Fruit fly (Drosophila melanogaster) whole organism, embryonic: ENCODE data around the gene Max.

Experiments
- BtbVII ChIP-seq: fragments of 200-800 bp; sonication (Bioruptor generic); optimal IDR thresholded peaks from 3 replicates; lab custom pipeline; 2017; ENCODE audit warnings: missing biosample characterization, mild to moderate bottlenecking, missing genetic modification characterization
- CG11723 ChIP-seq: fragments of 200-800 bp; sonication (Bioruptor generic); optimal IDR thresholded peaks from 2 replicates; lab custom pipeline; 2017; ENCODE audit warnings: missing biosample characterization, mild to moderate bottlenecking, missing genetic modification characterization
- CG12071 ChIP-seq: fragments of 200-800 bp; sonication (Bioruptor generic); optimal IDR thresholded peaks from 3 replicates; lab custom pipeline; 2018; ENCODE audit warnings: missing biosample characterization, mild to moderate bottlenecking, missing genetic modification characterization
- CG14710 ChIP-seq: fragments of 200-800 bp; sonication (Bioruptor generic); optimal IDR thresholded peaks from 3 replicates; lab custom pipeline; 2019; ENCODE audit warnings: missing biosample characterization, mild to moderate bottlenecking, missing genetic modification characterization, moderate library complexity
- CG16863 ChIP-seq: fragments of 200-800 bp; sonication (Bioruptor generic); optimal IDR thresholded peaks from 3 replicates; lab custom pipeline; 2016; ENCODE audit warnings: missing biosample characterization, missing genetic modification characterization
- CG17186 ChIP-seq: fragments of 200-800 bp; sonication (Bioruptor generic); optimal IDR thresholded peaks from 3 replicates; lab custom pipeline; 2017; ENCODE audit warnings: missing biosample characterization, missing genetic modification reagents, missing genetic modification characterization
- CG17802 ChIP-seq: fragments of 200-800 bp; sonication (Bioruptor generic); optimal IDR thresholded peaks from 2 replicates; lab custom pipeline; 2018; ENCODE audit warnings: missing biosample characterization, mild to moderate bottlenecking, missing genetic modification characterization, moderate library complexity
- CG17912 ChIP-seq: fragments of 200-800 bp; sonication (Bioruptor generic); optimal IDR thresholded peaks from 2 replicates; lab custom pipeline; 2018; ENCODE audit warnings: missing biosample characterization, mild to moderate bottlenecking, missing genetic modification characterization
- CG18262 ChIP-seq: fragments of 200-800 bp; optimal IDR thresholded peaks from 3 replicates; lab custom pipeline; 2019; ENCODE audit warnings: missing biosample characterization, mild to moderate bottlenecking, missing genetic modification characterization, moderate library complexity
- CG1832 ChIP-seq: fragments of 200-800 bp; sonication (Bioruptor generic); optimal IDR thresholded peaks from 2 replicates; lab custom pipeline; 2017; ENCODE audit warnings: missing biosample characterization, mild to moderate bottlenecking, missing genetic modification characterization, inconsistent platforms
- CG2202 ChIP-seq: fragments of 200-800 bp; sonication (Bioruptor generic); optimal IDR thresholded peaks from 2 replicates; lab custom pipeline; 2018; ENCODE audit warnings: missing biosample characterization, mild to moderate bottlenecking, missing genetic modification characterization
- CG3065 ChIP-seq: fragments of 200-800 bp; sonication (Bioruptor generic); optimal IDR thresholded peaks from 2 replicates; lab custom pipeline; 2016; ENCODE audit warnings: missing biosample characterization, missing genetic modification characterization
- CG32532 ChIP-seq: fragments of 200-800 bp; sonication (Bioruptor generic); IDR thresholded peaks from 2 replicates; pipeline ENCODE4 v1.3.6; 2022; ENCODE audit warnings: missing biosample characterization, missing genetic modification characterization
- CG4424 ChIP-seq: fragments of 200-800 bp; sonication (Bioruptor generic); optimal IDR thresholded peaks from 3 replicates; lab custom pipeline; 2016; ENCODE audit warnings: missing biosample characterization, missing genetic modification characterization
- CG7357 ChIP-seq: fragments of 200-800 bp; sonication (Bioruptor generic); IDR thresholded peaks from 3 replicates; pipeline ENCODE4 v1.3.6; 2022; ENCODE audit warnings: missing biosample characterization, missing genetic modification characterization
- CG8359 ChIP-seq: fragments of 200-800 bp; sonication (Bioruptor generic); optimal IDR thresholded peaks from 2 replicates; lab custom pipeline; 2017; ENCODE audit warnings: missing biosample characterization, mild to moderate bottlenecking, missing genetic modification characterization, borderline replicate concordance
- CG8478 ChIP-seq: fragments of >200 bp; optimal IDR thresholded peaks from 2 replicates; lab custom pipeline; 2018
- CG9215 ChIP-seq: fragments of 200-800 bp; sonication (Bioruptor generic); IDR thresholded peaks from 2 replicates; pipeline ENCODE4 v1.3.6; 2022; ENCODE audit warnings: missing biosample characterization, missing genetic modification characterization
- CG9437 ChIP-seq: fragments of 200-800 bp; sonication (Bioruptor generic); optimal IDR thresholded peaks from 2 replicates; lab custom pipeline; 2018; ENCODE audit warnings: missing biosample characterization, mild to moderate bottlenecking, missing genetic modification characterization
- CG9876 ChIP-seq: fragments of 200-800 bp; sonication (Bioruptor generic); optimal IDR thresholded peaks from 2 replicates; lab custom pipeline; 2016; ENCODE audit warnings: missing biosample characterization, missing genetic modification characterization
- Chrac-16 ChIP-seq: fragments of 200-800 bp; sonication (Bioruptor generic); optimal IDR thresholded peaks from 3 replicates; lab custom pipeline; 2016; ENCODE audit warnings: missing biosample characterization, missing genetic modification characterization
- D ChIP-seq, 2 experiments: fragments of 200-800 bp in 1 of 2; fragments of >200 bp in 1 of 2; sonication (Bioruptor generic) in 1 of 2; optimal IDR thresholded peaks; 2 replicates in 1 of 2; 3 replicates in 1 of 2; lab custom pipeline; 2017; ENCODE audit warnings: mild to moderate bottlenecking in 1 of 2, missing biosample characterization in 1 of 2, missing genetic modification characterization in 1 of 2, missing genetic modification reagents in 1 of 2
- Dp ChIP-seq: fragments of 200-800 bp; sonication (Bioruptor generic); optimal IDR thresholded peaks from 2 replicates; lab custom pipeline; 2018; ENCODE audit warnings: missing biosample characterization, mild to moderate bottlenecking, missing genetic modification characterization, moderate library complexity
- Ets97D ChIP-seq: fragments of 200-800 bp; sonication (Bioruptor generic); optimal IDR thresholded peaks from 3 replicates; lab custom pipeline; 2016; ENCODE audit warnings: missing biosample characterization, missing genetic modification characterization
- Fer3 ChIP-seq: fragments of 200-800 bp; sonication (Bioruptor generic); optimal IDR thresholded peaks from 2 replicates; lab custom pipeline; 2018; ENCODE audit warnings: missing biosample characterization, mild to moderate bottlenecking, missing genetic modification characterization, moderate library complexity
- Gsc ChIP-seq: fragments of 200-800 bp; sonication (Bioruptor generic); IDR thresholded peaks from 2 replicates; pipeline ENCODE4 v1.3.6; 2022; ENCODE audit warnings: missing biosample characterization, missing genetic modification characterization
- Hmr ChIP-seq: fragments of 200-800 bp; sonication (Bioruptor generic); optimal IDR thresholded peaks from 3 replicates; lab custom pipeline; 2017; ENCODE audit warnings: mild to moderate bottlenecking, missing biosample characterization, missing genetic modification reagents, missing genetic modification characterization
- Scr ChIP-seq: fragments of 200-800 bp; sonication (Bioruptor generic); IDR thresholded peaks from 2 replicates; pipeline ENCODE4 v1.3.6; 2022; ENCODE audit warnings: missing biosample characterization, missing genetic modification characterization; ENCODE audit not compliant: partially characterized antibody
- Spps ChIP-seq: fragments of 200-800 bp; sonication (Bioruptor generic); optimal IDR thresholded peaks from 2 replicates; lab custom pipeline; 2018; ENCODE audit warnings: missing biosample characterization, mild to moderate bottlenecking, missing genetic modification characterization
- Xrp1 ChIP-seq: fragments of 200-800 bp; sonication (Bioruptor generic); IDR thresholded peaks from 2 replicates; pipeline ENCODE4 v1.3.6; 2022; ENCODE audit warnings: missing biosample characterization, missing genetic modification characterization
- ab ChIP-seq: fragments of 200-800 bp; sonication (Bioruptor generic); optimal IDR thresholded peaks from 2 replicates; lab custom pipeline; 2016; ENCODE audit warnings: missing biosample characterization, missing genetic modification characterization
- aop ChIP-seq: fragments of 200-800 bp; sonication (Bioruptor generic); IDR thresholded peaks from 2 replicates; pipeline ENCODE4 v1.3.6; 2022; ENCODE audit warnings: missing biosample characterization, missing genetic modification characterization
- bsh ChIP-seq, 2 experiments: fragments of 200-800 bp; sonication (Bioruptor generic); optimal IDR thresholded peaks; 2 replicates each; lab custom pipeline; 2017 to 2018; ENCODE audit warnings: mild to moderate bottlenecking in 2 of 2, missing biosample characterization in 2 of 2, missing genetic modification characterization in 2 of 2, moderate library complexity in 1 of 2
- croc ChIP-seq: fragments of 200-800 bp; sonication (Bioruptor generic); conservative IDR thresholded peaks from 3 replicates; pipeline ENCODE4 v1.3.6; 2022; ENCODE audit warnings: missing biosample characterization, missing genetic modification characterization
- dimm ChIP-seq: fragments of 200-800 bp; sonication (Bioruptor generic); IDR thresholded peaks from 2 replicates; pipeline ENCODE4 v1.3.6; 2022; ENCODE audit warnings: missing biosample characterization, missing genetic modification characterization
- ewg ChIP-seq: fragments of 200-800 bp; sonication (Bioruptor generic); optimal IDR thresholded peaks from 3 replicates; lab custom pipeline; 2017; ENCODE audit warnings: mild to moderate bottlenecking, missing biosample characterization, missing genetic modification reagents, missing genetic modification characterization
- kay ChIP-seq: fragments of 200-800 bp; sonication (Bioruptor generic); optimal IDR thresholded peaks from 2 replicates; lab custom pipeline; 2016; ENCODE audit warnings: missing biosample characterization, missing genetic modification characterization
- luna ChIP-seq: fragments of 200-800 bp; sonication (Bioruptor generic); optimal IDR thresholded peaks from 2 replicates; lab custom pipeline; 2016; ENCODE audit warnings: missing biosample characterization, missing genetic modification characterization
- onecut ChIP-seq: fragments of 200-800 bp; sonication (Bioruptor generic); IDR thresholded peaks from 2 replicates; pipeline ENCODE4 v1.3.6; 2022; ENCODE audit warnings: missing biosample characterization, missing genetic modification characterization
- pan ChIP-seq, 4 experiments: fragments of >200 bp in 3 of 4; fragments of 200-800 bp in 1 of 4; sonication (Bioruptor generic) in 1 of 4; optimal IDR thresholded peaks in 3 of 4; IDR thresholded peaks in 1 of 4; 2 replicates each; pipeline versions ENCODE4 v1.3.6 to Lab custom; 2017 to 2022; ENCODE audit warnings: missing biosample characterization in 2 of 4, missing genetic modification characterization in 2 of 4, mixed read lengths in 1 of 4
- run ChIP-seq: fragments of 200-800 bp; sonication (Bioruptor generic); optimal IDR thresholded peaks from 3 replicates; lab custom pipeline; 2018; ENCODE audit warnings: missing biosample characterization, mild to moderate bottlenecking, missing genetic modification characterization
- sob ChIP-seq: fragments of 200-800 bp; sonication (Bioruptor generic); IDR thresholded peaks from 2 replicates; pipeline ENCODE4 v1.3.6; 2022; ENCODE audit warnings: missing biosample characterization, missing genetic modification characterization
- ssp ChIP-seq: fragments of 200-800 bp; sonication (Bioruptor generic); IDR thresholded peaks from 2 replicates; pipeline ENCODE4 v1.3.6; 2022; ENCODE audit warnings: missing biosample characterization, missing genetic modification characterization
- stwl ChIP-seq: fragments of 200-800 bp; sonication (Bioruptor generic); optimal IDR thresholded peaks from 3 replicates; lab custom pipeline; 2018; ENCODE audit warnings: missing biosample characterization, mild to moderate bottlenecking, missing genetic modification characterization, moderate library complexity
- tin ChIP-seq: fragments of 200-800 bp; sonication (Bioruptor generic); optimal IDR thresholded peaks from 3 replicates; lab custom pipeline; 2016; ENCODE audit warnings: missing biosample characterization, missing genetic modification characterization
- wor ChIP-seq: fragments of 200-800 bp; sonication (Bioruptor generic); IDR thresholded peaks from 2 replicates; pipeline ENCODE4 v1.3.6; 2022; ENCODE audit warnings: missing biosample characterization, missing genetic modification characterization
- zen ChIP-seq: fragments of 200-800 bp; sonication (Bioruptor generic); optimal IDR thresholded peaks from 3 replicates; lab custom pipeline; 2018; ENCODE audit warnings: missing biosample characterization, mild to moderate bottlenecking, missing genetic modification characterization, moderate library complexity

Gene Max

dm6 chr3L:19294613-19295299, 30.8 kb upstream of the Max start (continued):
- TF ChIP-seq bsh (GFP tag; optimal IDR thresholded peaks at IDR 0.05; lab: Kevin White, UChicago) (no peak), CG9876 (GFP tag; lab: Kevin White, UChicago) (no peak), Gsc (GFP tag; lab: Robert Waterston, UW) (no peak), D (optimal IDR thresholded peaks at IDR 0.05; lab: Kevin White, UChicago) (no peak), D (GFP tag; optimal IDR thresholded peaks at IDR 0.05; lab: Kevin White, UChicago) (no peak)

- TF ChIP-seq D (optimal IDR thresholded peaks at IDR 0.05; lab: Kevin White, UChicago) (no peak), D (GFP tag; optimal IDR thresholded peaks at IDR 0.05; lab: Kevin White, UChicago) (no peak), pan (optimal IDR thresholded peaks at IDR 0.05; lab: Kevin White, UChicago) (no peak), pan (GFP tag; optimal IDR thresholded peaks at IDR 0.05 in 1 of 2, IDR thresholded peaks at IDR 0.05 in 1 of 2) (peak in 1 of 2 experiments; percentile 16), CG7357 (GFP tag; lab: Robert Waterston, UW) (no peak), CG17912 (GFP tag; lab: Kevin White, UChicago) (no peak), sob (GFP tag; lab: Robert Waterston, UW) (peak; percentile 32; the same call in 1 of the 2 replicates), ssp (GFP tag; lab: Robert Waterston, UW) (peak; percentile 34), CG1832 (no peak), dimm (no peak), CG32532 (peak; percentile 60; the same call in 1 of the 2 replicates), croc (GFP tag; lab: Robert Waterston, UW) (no peak; the same call in 2 of the 3 replicates), wor (GFP tag; lab: Robert Waterston, UW) (no peak), kay (GFP tag; lab: Kevin White, UChicago) (no peak), Dp (peak; percentile 43), CG3065 (GFP tag; lab: Kevin White, UChicago) (no peak), stwl (peak; percentile 82), CG12071 (GFP tag; lab: Kevin White, UChicago) (no peak), run (tag; lab: Kevin White, UChicago) (no peak), BtbVII (GFP tag; lab: Kevin White, UChicago) (no peak), CG9437 (no peak), Fer3 (tag; lab: Kevin White, UChicago) (no peak), ab (no peak), aop (no peak), Hmr (GFP tag; lab: Kevin White, UChicago) (peak; percentile 62), CG17186 (GFP tag; lab: Kevin White, UChicago) (no peak), CG2202 (no peak), CG9215 (GFP tag; lab: Robert Waterston, UW) (no peak), Ets97D (GFP tag; lab: Kevin White, UChicago) (peak; percentile 85), luna (GFP tag; lab: Kevin White, UChicago) (peak; percentile 41), CG18262 (tag; lab: Kevin White, UChicago) (no peak), tin (GFP tag; lab: Kevin White, UChicago) (peak; percentile 26), CG17802 (tag; lab: Kevin White, UChicago) (no peak), CG11723 (GFP tag; lab: Kevin White, UChicago) (no peak), onecut (GFP tag; lab: Robert Waterston, UW) (peak; percentile 22; the same call in 1 of the 2 replicates), CG4424 (GFP tag; lab: Kevin White, UChicago) (peak; percentile 65), Xrp1 (peak; percentile 36; the same call in 1 of the 2 replicates), zen (peak; percentile 20), Spps (no peak), CG8359 (GFP tag; lab: Kevin White, UChicago) (no peak), ewg (GFP tag; lab: Kevin White, UChicago) (no peak), CG8478 (lab: Kevin White, UChicago) (no peak), Chrac-16 (GFP tag; lab: Kevin White, UChicago) (peak; percentile 9), CG16863 (no peak), CG14710 (tag; lab: Kevin White, UChicago) (peak; percentile 55), Scr (peak; percentile 55; the same call in 1 of the 2 replicates)
Measured at dm6 chr3L:19294235-19294612, 30.2 kb upstream of the Max start, which contains the start of gene fal. fal (plus strand) TSS chr3L:19294564.
